Fruit fly (Drosophila melanogaster): ENCODE data around the gene CG15021.

dm6 chr3L:4463773-4464301 lies 27.3 kb downstream of the CG15021 start, which contains the start of gene CG15024:
- TF ChIP-seq CG3726 (GFP tag; IDR thresholded peaks at IDR 0.05) (no peak), aop (GFP tag; IDR thresholded peaks at IDR 0.05) (no peak), h (optimal IDR thresholded peaks at IDR 0.05) (no peak), CG4730 (GFP tag; IDR thresholded peaks at IDR 0.05) (no peak), CG34422 (GFP tag; IDR thresholded peaks at IDR 0.05) (no peak), pita (GFP tag; optimal IDR thresholded peaks at IDR 0.05) (no peak), ssp (GFP tag; IDR thresholded peaks at IDR 0.05) (no peak)
